Worm (Caenorhabditis elegans) whole organism, L1 larva: ENCODE results near the gene viro-2.

ENCODE experiments used
- C34B4.2 ChIP-seq: sonication (generic microtip); optimal IDR thresholded peaks from 2 replicates; lab custom pipeline; 2017; ENCODE audit warnings: mild to moderate bottlenecking, missing genetic modification characterization, missing compliant biosample characterization
- F16B12.6 ChIP-seq: fragments of 150-350 bp; optimal IDR thresholded peaks from 2 replicates; lab custom pipeline; 2014; ENCODE audit warnings: missing biosample characterization, missing genetic modification characterization
- aly-2 ChIP-seq: fragments of 150-350 bp; optimal IDR thresholded peaks from 2 replicates; lab custom pipeline; 2014; ENCODE audit warnings: missing biosample characterization, missing genetic modification characterization
- blmp-1 ChIP-seq: fragments of 150-350 bp; optimal IDR thresholded peaks from 2 replicates; lab custom pipeline; 2014; ENCODE audit warnings: missing biosample characterization, missing genetic modification characterization
- ceh-8 ChIP-seq: fragments of 200-800 bp; sonication (Bioruptor generic); optimal IDR thresholded peaks from 2 replicates; lab custom pipeline; 2018; ENCODE audit warnings: mild to moderate bottlenecking, missing genetic modification characterization, moderate library complexity, missing compliant biosample characterization
- ceh-90 ChIP-seq: sonication (generic microtip); optimal IDR thresholded peaks from 2 replicates; lab custom pipeline; 2016; ENCODE audit warnings: missing genetic modification characterization, missing compliant biosample characterization
- dpl-1 ChIP-seq, 3 experiments: fragments of 150-350 bp in 2 of 3; sonication (generic microtip) in 1 of 3; optimal IDR thresholded peaks; 2 replicates each; lab custom pipeline; 2014 to 2017; ENCODE audit warnings: missing biosample characterization in 3 of 3, missing genetic modification characterization in 3 of 3, missing genetic modification reagents in 3 of 3
- dsc-1 ChIP-seq: sonication (generic microtip); optimal IDR thresholded peaks from 2 replicates; lab custom pipeline; 2016; ENCODE audit warnings: mild to moderate bottlenecking, missing genetic modification characterization, missing compliant biosample characterization
- efl-1 ChIP-seq, 4 experiments: fragments of 150-350 bp; optimal IDR thresholded peaks in 3 of 4; peaks in 1 of 4; 1 replicate in 1 of 4; 2 replicates in 3 of 4; lab custom pipeline; 2014; ENCODE audit warnings: missing biosample characterization in 2 of 4, missing genetic modification characterization in 2 of 4, missing genetic modification reagents in 2 of 4
- egl-27 ChIP-seq, 2 experiments: fragments of 150-350 bp in 1 of 2; sonication (generic microtip); optimal IDR thresholded peaks; 3 replicates each; lab custom pipeline; 2017 to 2018; ENCODE audit warnings: missing biosample characterization in 2 of 2, missing genetic modification characterization in 2 of 2, missing genetic modification reagents in 2 of 2
- elt-2 ChIP-seq: sonication (generic microtip); optimal IDR thresholded peaks from 2 replicates; lab custom pipeline; 2016; ENCODE audit warnings: missing genetic modification characterization, mild to moderate bottlenecking, inconsistent platforms, missing compliant biosample characterization, missing genetic modification reagents
- ets-5 ChIP-seq: fragments of 200-800 bp; sonication (Bioruptor generic); IDR thresholded peaks from 2 replicates; pipeline ENCODE4 v1.3.6; 2022; ENCODE audit warnings: missing genetic modification characterization, missing compliant biosample characterization
- fkh-10 ChIP-seq: sonication (generic microtip); optimal IDR thresholded peaks from 2 replicates; lab custom pipeline; 2017; ENCODE audit warnings: missing biosample characterization, missing genetic modification reagents, missing genetic modification characterization
- fkh-8 ChIP-seq: sonication (generic microtip); optimal IDR thresholded peaks from 2 replicates; lab custom pipeline; 2016; ENCODE audit warnings: mild to moderate bottlenecking, missing genetic modification characterization, missing compliant biosample characterization
- fos-1 ChIP-seq: fragments of 150-350 bp; optimal IDR thresholded peaks from 2 replicates; lab custom pipeline; 2014; ENCODE audit warnings: missing biosample characterization, missing genetic modification characterization
- grh-1 ChIP-seq: fragments of 200-800 bp; sonication (Bioruptor generic); IDR thresholded peaks from 2 replicates; pipeline ENCODE4 v1.3.6; 2022; ENCODE audit warnings: missing genetic modification reagents, missing genetic modification characterization, missing compliant biosample characterization
- hlh-4 ChIP-seq: sonication (generic microtip); optimal IDR thresholded peaks from 2 replicates; lab custom pipeline; 2016; ENCODE audit warnings: mild to moderate bottlenecking, missing genetic modification characterization, missing compliant biosample characterization
- irx-1 ChIP-seq: sonication (generic microtip); optimal IDR thresholded peaks from 2 replicates; lab custom pipeline; 2016; ENCODE audit warnings: missing genetic modification characterization, missing compliant biosample characterization
- lin-15B ChIP-seq: fragments of 150-350 bp; sonication (generic microtip); optimal IDR thresholded peaks from 3 replicates; lab custom pipeline; 2014; ENCODE audit warnings: missing biosample characterization, missing genetic modification characterization
- lin-35 ChIP-seq, 2 experiments: fragments of 150-350 bp; optimal IDR thresholded peaks; 2 replicates each; lab custom pipeline; 2014; ENCODE audit warnings: missing biosample characterization in 2 of 2, missing genetic modification characterization in 2 of 2, missing genetic modification reagents in 2 of 2
- lsy-2 ChIP-seq, 2 experiments: fragments of 150-350 bp; optimal IDR thresholded peaks; 2 replicates each; lab custom pipeline; 2014; ENCODE audit warnings: missing biosample characterization in 2 of 2, missing genetic modification characterization in 2 of 2
- mab-9 ChIP-seq: fragments of 200-800 bp; sonication (Bioruptor generic); IDR thresholded peaks from 2 replicates; pipeline ENCODE4 v1.3.6; 2022; ENCODE audit warnings: missing genetic modification reagents, missing genetic modification characterization, missing compliant biosample characterization
- mdl-1 ChIP-seq, 2 experiments: fragments of 150-350 bp; optimal IDR thresholded peaks; 2 replicates each; lab custom pipeline; 2014 to 2017; ENCODE audit warnings: missing biosample characterization in 2 of 2, missing genetic modification characterization in 2 of 2, inconsistent platforms in 1 of 2
- mef-2 ChIP-seq: fragments of 150-350 bp; optimal IDR thresholded peaks from 2 replicates; lab custom pipeline; 2014; ENCODE audit warnings: missing biosample characterization, missing genetic modification characterization
- mep-1 ChIP-seq: fragments of 150-350 bp; optimal IDR thresholded peaks from 2 replicates; lab custom pipeline; 2014; ENCODE audit warnings: missing biosample characterization, missing genetic modification characterization
- nhr-11 ChIP-seq: fragments of 150-350 bp; optimal IDR thresholded peaks from 2 replicates; lab custom pipeline; 2014; ENCODE audit warnings: missing biosample characterization, missing genetic modification characterization
- nhr-28 ChIP-seq: fragments of 150-350 bp; optimal IDR thresholded peaks from 2 replicates; lab custom pipeline; 2014; ENCODE audit warnings: missing biosample characterization, missing genetic modification characterization
- nhr-47 ChIP-seq: sonication (generic microtip); optimal IDR thresholded peaks from 2 replicates; lab custom pipeline; 2016; ENCODE audit warnings: mild to moderate bottlenecking, missing genetic modification characterization, moderate library complexity, missing compliant biosample characterization
- nhr-71 ChIP-seq: sonication (generic microtip); optimal IDR thresholded peaks from 2 replicates; lab custom pipeline; 2016; ENCODE audit warnings: mild to moderate bottlenecking, missing genetic modification characterization, moderate library complexity, missing compliant biosample characterization
- nhr-77 ChIP-seq: fragments of 150-350 bp; optimal IDR thresholded peaks from 2 replicates; lab custom pipeline; 2014; ENCODE audit warnings: missing biosample characterization, missing genetic modification characterization
- nhr-84 ChIP-seq: sonication (generic microtip); optimal IDR thresholded peaks from 2 replicates; lab custom pipeline; 2017; ENCODE audit warnings: missing biosample characterization, missing genetic modification characterization
- nhr-90 ChIP-seq: sonication (generic microtip); optimal IDR thresholded peaks from 2 replicates; lab custom pipeline; 2016; ENCODE audit warnings: mild to moderate bottlenecking, missing genetic modification characterization, missing compliant biosample characterization; ENCODE audit not compliant: poor library complexity
- pax-3 ChIP-seq: fragments of 200-800 bp; sonication (Bioruptor generic); optimal IDR thresholded peaks from 2 replicates; lab custom pipeline; 2018; ENCODE audit warnings: mild to moderate bottlenecking, missing genetic modification characterization, moderate library complexity, missing compliant biosample characterization
- snpc-4 ChIP-seq: fragments of 150-350 bp; optimal IDR thresholded peaks from 2 replicates; lab custom pipeline; 2014; ENCODE audit warnings: missing biosample characterization, missing genetic modification characterization
- snu-23 ChIP-seq: sonication (generic microtip); optimal IDR thresholded peaks from 2 replicates; lab custom pipeline; 2016; ENCODE audit warnings: missing genetic modification characterization, missing compliant biosample characterization
- sptf-1 ChIP-seq: fragments of 150-350 bp; optimal IDR thresholded peaks from 2 replicates; lab custom pipeline; 2014; ENCODE audit warnings: missing biosample characterization, missing genetic modification characterization
- sup-37 ChIP-seq: fragments of 200-800 bp; sonication (Bioruptor generic); optimal IDR thresholded peaks from 2 replicates; lab custom pipeline; 2018; ENCODE audit warnings: mild to moderate bottlenecking, missing genetic modification characterization, missing compliant biosample characterization
- tbx-2 ChIP-seq: sonication (generic microtip); optimal IDR thresholded peaks from 2 replicates; lab custom pipeline; 2016; ENCODE audit warnings: missing genetic modification characterization, missing compliant biosample characterization
- tlp-1 ChIP-seq: fragments of 150-350 bp; optimal IDR thresholded peaks from 2 replicates; lab custom pipeline; 2014; ENCODE audit warnings: missing biosample characterization, missing genetic modification characterization
- unc-30 ChIP-seq: sonication (generic microtip); optimal IDR thresholded peaks from 2 replicates; lab custom pipeline; 2017; ENCODE audit warnings: missing biosample characterization, missing genetic modification characterization
- unc-62 ChIP-seq: fragments of 150-350 bp; optimal IDR thresholded peaks from 2 replicates; lab custom pipeline; 2014; ENCODE audit warnings: missing biosample characterization, missing genetic modification reagents, missing genetic modification characterization
- unc-86 ChIP-seq: sonication (generic microtip); optimal IDR thresholded peaks from 2 replicates; lab custom pipeline; 2016; ENCODE audit warnings: missing genetic modification characterization, missing compliant biosample characterization
- unc-98 ChIP-seq: fragments of 200-800 bp; sonication (Bioruptor generic); IDR thresholded peaks from 2 replicates; pipeline ENCODE4 v1.3.6; 2022; ENCODE audit warnings: missing genetic modification characterization, missing compliant biosample characterization
- vab-15 ChIP-seq: sonication (generic microtip); optimal IDR thresholded peaks from 2 replicates; lab custom pipeline; 2017; ENCODE audit warnings: missing genotype, mild to moderate bottlenecking, missing genetic modification characterization, missing compliant biosample characterization
- zag-1 ChIP-seq: fragments of 150-350 bp; optimal IDR thresholded peaks from 2 replicates; lab custom pipeline; 2014; ENCODE audit warnings: missing biosample characterization, missing genetic modification characterization
- ztf-11 ChIP-seq, 2 experiments: sonication (generic microtip); optimal IDR thresholded peaks; 2 replicates each; lab custom pipeline; 2016 to 2017; ENCODE audit warnings: missing genetic modification characterization in 2 of 2, missing biosample characterization in 1 of 2, missing compliant biosample characterization in 1 of 2
- ztf-4 ChIP-seq: fragments of 150-350 bp; optimal IDR thresholded peaks from 2 replicates; lab custom pipeline; 2014; ENCODE audit warnings: missing biosample characterization, missing genetic modification characterization

Gene viro-2

DNA sequence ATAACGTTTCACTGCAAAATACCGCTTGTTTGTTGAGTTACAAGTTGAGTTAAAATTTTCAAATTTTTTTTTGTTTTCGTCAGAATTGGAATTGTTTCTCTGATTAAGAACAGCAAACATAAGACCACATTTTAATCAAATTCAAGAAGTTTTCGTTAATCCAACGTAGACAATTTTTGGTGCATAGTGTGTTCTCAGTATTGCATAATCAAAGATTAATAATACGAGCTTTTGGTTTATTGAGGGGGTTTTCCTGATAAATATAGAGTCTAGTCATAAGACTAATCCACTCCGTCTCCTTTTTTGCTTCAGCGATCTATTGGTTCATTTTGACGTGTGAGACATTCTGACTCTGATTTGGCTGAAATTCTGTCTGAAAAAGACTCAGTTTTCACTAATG, 33.5 kb upstream of the viro-2 start, which contains the start of gene nhr-9 (continued):
- no peak for TF ChIP-seq mdl-1 (tag; optimal IDR thresholded peaks at IDR 0.05; lab: Kevin White, UChicago)
- TF ChIP-seq pax-3 (tag; lab: Kevin White, UChicago), result peak; percentile 38
- TF ChIP-seq nhr-71, result peak; percentile 50
- no peak for TF ChIP-seq hlh-4
- no peak for TF ChIP-seq tbx-2 (tag; lab: Kevin White, UChicago)

DNA sequence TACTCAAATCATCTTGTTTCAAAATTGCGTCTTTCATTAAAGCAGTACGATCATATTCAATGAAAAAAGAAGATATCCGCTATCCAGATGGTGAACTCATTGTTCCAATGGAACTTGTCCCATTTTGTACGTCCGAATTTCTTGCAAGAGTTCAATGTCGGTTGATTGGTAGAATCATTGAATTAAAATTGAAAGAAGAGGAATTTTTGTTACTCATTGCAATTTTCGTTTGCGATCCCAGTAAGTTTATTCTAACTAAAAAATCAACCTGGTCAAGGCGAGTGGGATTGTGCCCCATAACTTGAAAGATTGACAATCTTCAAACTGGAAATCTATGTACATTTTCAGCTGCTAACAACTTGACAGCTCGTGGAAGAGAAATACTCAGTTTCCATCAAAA, 32.2 kb upstream of the viro-2 start:
- TF ChIP-seq irx-1 (tag; lab: Kevin White, UChicago), result no peak
- TF ChIP-seq hlh-4, result no peak
- TF ChIP-seq lin-15B, result no peak
- no peak for TF ChIP-seq pax-3 (tag; lab: Kevin White, UChicago)
- TF ChIP-seq ceh-90 (tag; lab: Kevin White, UChicago), result no peak
- TF ChIP-seq unc-62, result no peak
- no peak for TF ChIP-seq sup-37 (GFP tag; lab: Kevin White, UChicago)
- no peak for TF ChIP-seq aly-2 (tag; lab: Kevin White, UChicago)
- TF ChIP-seq tlp-1, result no peak
- TF ChIP-seq nhr-84 (tag; lab: Kevin White, UChicago), result no peak
- no peak for TF ChIP-seq elt-2 (tag; lab: Kevin White, UChicago)
- no peak for TF ChIP-seq sptf-1
- TF ChIP-seq mdl-1 (tag; optimal IDR thresholded peaks at IDR 0.05; lab: Kevin White, UChicago), result no peak
- no peak for TF ChIP-seq tbx-2 (tag; lab: Kevin White, UChicago)
- no peak for TF ChIP-seq ceh-8
- no peak for TF ChIP-seq grh-1 (GFP tag; lab: Robert Waterston, UW)
- TF ChIP-seq ets-5, result no peak
- no peak for TF ChIP-seq dpl-1 (GFP tag; optimal IDR thresholded peaks at IDR 0.05; lab: Kevin White, UChicago)

DNA sequence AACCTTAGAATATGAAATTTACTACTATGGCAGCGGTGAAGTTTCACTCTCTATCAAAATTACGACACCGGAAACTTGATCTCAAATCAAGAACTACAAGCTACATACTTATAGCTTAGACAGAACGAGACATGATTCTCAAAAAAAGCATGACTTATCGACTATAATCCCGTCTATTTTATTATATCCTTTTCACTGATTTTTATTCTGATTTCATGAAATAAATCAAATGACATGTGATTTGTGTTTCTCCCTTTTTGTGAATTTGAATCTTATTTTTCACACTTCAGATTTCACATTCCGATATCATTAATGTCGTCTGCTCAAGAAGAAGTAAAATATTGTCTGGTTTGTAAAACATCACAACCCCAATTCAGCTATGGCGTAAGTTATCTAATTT, 28.7 kb upstream of the viro-2 start, which contains the start of gene ZK418.11:
Gene ZK418.11 (plus strand): TSS at position 289 of the 400 bp plus-strand sequence.
- no peak for TF ChIP-seq efl-1 (optimal IDR thresholded peaks at IDR 0.05; lab: Kevin White, UChicago)
- TF ChIP-seq efl-1 (GFP tag; optimal IDR thresholded peaks at IDR 0.05 in 1 of 2; lab: Kevin White, UChicago), result no peak
- no peak for TF ChIP-seq nhr-28 (tag; lab: Kevin White, UChicago)
- no peak for TF ChIP-seq snpc-4 (tag; lab: Kevin White, UChicago)
- no peak for TF ChIP-seq mab-9 (GFP tag; lab: Robert Waterston, UW)
- TF ChIP-seq fkh-8, result peak; percentile 73
- TF ChIP-seq nhr-77 (tag; lab: Kevin White, UChicago), result no peak
- TF ChIP-seq mep-1 (tag; lab: Kevin White, UChicago), result no peak
- no peak for TF ChIP-seq lsy-2 (tag; optimal IDR thresholded peaks at IDR 0.05; lab: Kevin White, UChicago)
- no peak for TF ChIP-seq hlh-4
- peak; percentile 55 for TF ChIP-seq dsc-1 (tag; lab: Kevin White, UChicago)
- TF ChIP-seq lin-15B, result no peak
- TF ChIP-seq snu-23 (GFP tag; lab: Kevin White, UChicago), result no peak
- TF ChIP-seq ceh-8, result no peak
- TF ChIP-seq ztf-4 (tag; lab: Kevin White, UChicago), result no peak
- no peak for TF ChIP-seq F16B12.6 (tag; lab: Kevin White, UChicago)
- no peak for TF ChIP-seq unc-86 (tag; lab: Kevin White, UChicago)
- TF ChIP-seq zag-1 (tag; lab: Kevin White, UChicago), result no peak
- no peak for TF ChIP-seq lin-35 (GFP tag; optimal IDR thresholded peaks at IDR 0.05; lab: Kevin White, UChicago)
- TF ChIP-seq unc-30 (tag; lab: Kevin White, UChicago), result no peak
- no peak for TF ChIP-seq unc-98 (GFP tag; lab: Robert Waterston, UW)
- TF ChIP-seq nhr-47 (tag; lab: Kevin White, UChicago), result no peak
- TF ChIP-seq nhr-71, result peak; percentile 26
- no peak for TF ChIP-seq fkh-10 (GFP tag; lab: Kevin White, UChicago)
- TF ChIP-seq fos-1 (tag; lab: Kevin White, UChicago), result no peak
- no peak for TF ChIP-seq nhr-90
- TF ChIP-seq C34B4.2, result no peak
- peak; percentile 36 for TF ChIP-seq nhr-11
- TF ChIP-seq tlp-1, result no peak
- no peak for TF ChIP-seq mdl-1 (tag; optimal IDR thresholded peaks at IDR 0.05; lab: Kevin White, UChicago)
- TF ChIP-seq ztf-11 (tag; optimal IDR thresholded peaks at IDR 0.05; lab: Kevin White, UChicago), result no peak
- TF ChIP-seq egl-27 (tag; optimal IDR thresholded peaks at IDR 0.05; lab: Kevin White, UChicago), result no peak
- no peak for TF ChIP-seq blmp-1 (tag; lab: Kevin White, UChicago)
- no peak for TF ChIP-seq vab-15
- TF ChIP-seq mef-2 (tag; lab: Kevin White, UChicago), result no peak
